Worm (Caenorhabditis elegans) whole organism, young adult: ENCODE data around the gene egl-1.

Experiments used
- F33H1.4 ChIP-seq: fragments of 200-800 bp; sonication (Bioruptor generic); IDR thresholded peaks from 2 replicates; pipeline ENCODE4 v1.3.6; 2022; ENCODE audit warnings: missing genetic modification reagents, missing genetic modification characterization, missing compliant biosample characterization
- F37B4.10 ChIP-seq: fragments of 200-800 bp; sonication (Bioruptor generic); IDR thresholded peaks from 2 replicates; pipeline ENCODE4 v1.3.6; 2022; ENCODE audit warnings: missing genetic modification characterization, missing compliant biosample characterization
- F52B5.7 ChIP-seq: sonication (generic microtip); optimal IDR thresholded peaks from 2 replicates; lab custom pipeline; 2016; ENCODE audit warnings: mild to moderate bottlenecking, missing genetic modification characterization, missing compliant biosample characterization
- K11D2.4 ChIP-seq: fragments of 200-800 bp; sonication (Bioruptor generic); IDR thresholded peaks from 2 replicates; pipeline ENCODE4 v1.3.6; 2022; ENCODE audit warnings: missing genetic modification reagents, missing genetic modification characterization, missing compliant biosample characterization
- Y53G8AR.9 ChIP-seq: fragments of 200-800 bp; sonication (Bioruptor generic); conservative IDR thresholded peaks from 2 replicates; pipeline ENCODE4 v1.3.6; 2022; ENCODE audit warnings: missing genetic modification reagents, missing genetic modification characterization, missing compliant biosample characterization
- Y95B8A.8 ChIP-seq: fragments of 200-800 bp; sonication (Bioruptor generic); IDR thresholded peaks from 2 replicates; pipeline ENCODE4 v1.3.6; 2022; ENCODE audit warnings: missing genetic modification reagents, missing genetic modification characterization, missing compliant biosample characterization
- ama-1 ChIP-seq, 3 experiments: fragments of 150-350 bp in 1 of 3; sonication (generic microtip) in 2 of 3; optimal IDR thresholded peaks; 2 replicates each; lab custom pipeline; 2014 to 2018; ENCODE audit warnings: missing biosample characterization in 2 of 3, missing genetic modification characterization in 2 of 3, missing genetic modification reagents in 2 of 3
- aptf-3 ChIP-seq: fragments of 200-800 bp; sonication (Bioruptor generic); IDR thresholded peaks from 2 replicates; pipeline ENCODE4 v1.3.6; 2022; ENCODE audit warnings: missing genetic modification characterization, missing compliant biosample characterization
- cebp-1 ChIP-seq, 2 experiments: fragments of 200-800 bp in 1 of 2; sonication (Bioruptor generic) in 1 of 2; sonication (generic microtip) in 1 of 2; IDR thresholded peaks in 1 of 2; optimal IDR thresholded peaks in 1 of 2; 2 replicates each; pipeline versions ENCODE4 v1.3.6 to Lab custom; 2017 to 2022; ENCODE audit warnings: missing compliant biosample characterization in 2 of 2, missing genetic modification characterization in 2 of 2, mild to moderate bottlenecking in 1 of 2, missing genetic modification reagents in 1 of 2, moderate library complexity in 1 of 2
- ceh-100 ChIP-seq: fragments of 200-800 bp; sonication (Bioruptor generic); IDR thresholded peaks from 2 replicates; pipeline ENCODE4 v1.3.6; 2022; ENCODE audit warnings: missing genetic modification reagents, missing genetic modification characterization, missing compliant biosample characterization
- ceh-27 ChIP-seq: fragments of 200-800 bp; sonication (Bioruptor generic); optimal IDR thresholded peaks from 2 replicates; lab custom pipeline; 2018; ENCODE audit warnings: mild to moderate bottlenecking, missing genetic modification characterization, moderate library complexity, missing compliant biosample characterization
- ceh-91 ChIP-seq: fragments of 200-800 bp; sonication (Bioruptor generic); IDR thresholded peaks from 2 replicates; pipeline ENCODE4 v1.3.6; 2022; ENCODE audit warnings: missing genetic modification reagents, missing genetic modification characterization, missing compliant biosample characterization
- dpl-1 ChIP-seq: fragments of 150-350 bp; optimal IDR thresholded peaks from 2 replicates; lab custom pipeline; 2014; ENCODE audit warnings: missing biosample characterization, missing genetic modification reagents, missing genetic modification characterization
- egl-44 ChIP-seq: fragments of 200-800 bp; sonication (Bioruptor generic); IDR thresholded peaks from 2 replicates; pipeline ENCODE4 v1.3.6; 2022; ENCODE audit warnings: missing genetic modification reagents, missing genetic modification characterization, missing compliant biosample characterization
- ekl-4 ChIP-seq: fragments of 200-800 bp; sonication (Bioruptor generic); IDR thresholded peaks from 2 replicates; pipeline ENCODE4 v1.3.6; 2022; ENCODE audit warnings: missing genetic modification reagents, missing genetic modification characterization, missing compliant biosample characterization
- him-1 ChIP-seq: sonication (generic microtip); optimal IDR thresholded peaks from 2 replicates; lab custom pipeline; 2016; ENCODE audit warnings: missing genotype, missing genetic modification reagents, missing genetic modification characterization, missing compliant biosample characterization
- hmg-1.2 ChIP-seq: fragments of 200-800 bp; sonication (Bioruptor generic); IDR thresholded peaks from 2 replicates; pipeline ENCODE4 v1.3.6; 2022; ENCODE audit warnings: missing genetic modification reagents, missing genetic modification characterization, missing compliant biosample characterization
- hmg-20 ChIP-seq: fragments of 200-800 bp; sonication (Bioruptor generic); IDR thresholded peaks from 2 replicates; pipeline ENCODE4 v1.3.6; 2022; ENCODE audit warnings: missing genetic modification reagents, missing genetic modification characterization, missing compliant biosample characterization
- hrde-1 ChIP-seq: sonication (generic microtip); optimal IDR thresholded peaks from 2 replicates; lab custom pipeline; 2016; ENCODE audit warnings: missing genetic modification characterization, mild to moderate bottlenecking, missing compliant biosample characterization, moderate library complexity, missing genotype, missing genetic modification reagents, borderline replicate concordance
- hsf-1 ChIP-seq: fragments of 200-800 bp; sonication (Bioruptor generic); IDR thresholded peaks from 2 replicates; pipeline ENCODE4 v1.3.6; 2022; ENCODE audit warnings: missing genetic modification reagents, missing genetic modification characterization, missing compliant biosample characterization
- lin-26 ChIP-seq: fragments of 200-800 bp; sonication (Bioruptor generic); IDR thresholded peaks from 2 replicates; pipeline ENCODE4 v1.3.6; 2022; ENCODE audit warnings: missing genetic modification reagents, missing genetic modification characterization, missing compliant biosample characterization
- lin-54 ChIP-seq: fragments of 200-800 bp; sonication (Bioruptor generic); optimal IDR thresholded peaks from 2 replicates; lab custom pipeline; 2018; ENCODE audit warnings: mild to moderate bottlenecking, missing genetic modification characterization, missing compliant biosample characterization
- lsl-1 ChIP-seq: fragments of 200-800 bp; sonication (Bioruptor generic); optimal IDR thresholded peaks from 2 replicates; lab custom pipeline; 2018; ENCODE audit warnings: mild to moderate bottlenecking, missing genetic modification characterization, moderate library complexity, missing compliant biosample characterization
- madf-3 ChIP-seq: fragments of 200-800 bp; sonication (Bioruptor generic); IDR thresholded peaks from 2 replicates; pipeline ENCODE4 v1.3.6; 2022; ENCODE audit warnings: missing genetic modification reagents, missing genetic modification characterization, missing compliant biosample characterization
- madf-6 ChIP-seq: fragments of 200-800 bp; sonication (Bioruptor generic); IDR thresholded peaks from 2 replicates; pipeline ENCODE4 v1.3.6; 2022; ENCODE audit warnings: missing genetic modification reagents, missing genetic modification characterization, missing compliant biosample characterization
- nfya-2 ChIP-seq: fragments of 200-800 bp; sonication (Bioruptor generic); IDR thresholded peaks from 2 replicates; pipeline ENCODE4 v1.3.6; 2022; ENCODE audit warnings: missing genetic modification reagents, missing genetic modification characterization, missing compliant biosample characterization
- nhr-120 ChIP-seq: fragments of 200-800 bp; sonication (Bioruptor generic); IDR thresholded peaks from 2 replicates; pipeline ENCODE4 v1.3.6; 2022; ENCODE audit warnings: missing genetic modification characterization, missing compliant biosample characterization
- pbrm-1 ChIP-seq: fragments of 200-800 bp; sonication (Bioruptor generic); IDR thresholded peaks from 2 replicates; pipeline ENCODE4 v1.3.6; 2022; ENCODE audit warnings: missing genetic modification reagents, missing genetic modification characterization, missing compliant biosample characterization
- rec-8 ChIP-seq, 2 experiments: sonication (generic microtip); optimal IDR thresholded peaks; 2 replicates each; lab custom pipeline; 2016; ENCODE audit warnings: mild to moderate bottlenecking in 2 of 2, missing genetic modification characterization in 2 of 2, missing genetic modification reagents in 2 of 2, missing genotype in 2 of 2, missing biosample characterization in 1 of 2, missing compliant biosample characterization in 1 of 2, moderate library complexity in 1 of 2
- repo-1 ChIP-seq: sonication (generic microtip); optimal IDR thresholded peaks from 2 replicates; lab custom pipeline; 2017; ENCODE audit warnings: mild to moderate bottlenecking, missing genetic modification characterization, missing compliant biosample characterization
- sea-2 ChIP-seq: fragments of 200-800 bp; sonication (Bioruptor generic); IDR thresholded peaks from 2 replicates; pipeline ENCODE4 v1.3.6; 2022; ENCODE audit warnings: missing genetic modification characterization, missing compliant biosample characterization
- snpc-3.4 ChIP-seq: sonication (generic microtip); optimal IDR thresholded peaks from 2 replicates; lab custom pipeline; 2017; ENCODE audit warnings: missing genetic modification characterization, mild to moderate bottlenecking, missing compliant biosample characterization, antibody characterized with exemption, moderate library complexity, missing genotype, missing genetic modification reagents
- somi-1 ChIP-seq: fragments of 200-800 bp; sonication (Bioruptor generic); optimal IDR thresholded peaks from 2 replicates; lab custom pipeline; 2018; ENCODE audit warnings: mild to moderate bottlenecking, missing genetic modification characterization, missing compliant biosample characterization
- tbx-9 ChIP-seq: sonication (generic microtip); optimal IDR thresholded peaks from 2 replicates; lab custom pipeline; 2016; ENCODE audit warnings: borderline replicate concordance, missing genetic modification characterization, inconsistent platforms, missing compliant biosample characterization
- unc-130 ChIP-seq: sonication (generic microtip); optimal IDR thresholded peaks from 2 replicates; lab custom pipeline; 2016; ENCODE audit warnings: missing genetic modification reagents, missing genetic modification characterization, missing compliant biosample characterization
- ztf-25 ChIP-seq: fragments of 200-800 bp; sonication (Bioruptor generic); IDR thresholded peaks from 2 replicates; pipeline ENCODE4 v1.3.6; 2022; ENCODE audit warnings: missing genetic modification reagents, missing genetic modification characterization, missing compliant biosample characterization
- ztf-28 ChIP-seq: fragments of 200-800 bp; sonication (Bioruptor generic); IDR thresholded peaks from 2 replicates; pipeline ENCODE4 v1.3.6; 2022; ENCODE audit warnings: missing genetic modification reagents, missing genetic modification characterization, missing compliant biosample characterization

egl-1 gene

DNA sequence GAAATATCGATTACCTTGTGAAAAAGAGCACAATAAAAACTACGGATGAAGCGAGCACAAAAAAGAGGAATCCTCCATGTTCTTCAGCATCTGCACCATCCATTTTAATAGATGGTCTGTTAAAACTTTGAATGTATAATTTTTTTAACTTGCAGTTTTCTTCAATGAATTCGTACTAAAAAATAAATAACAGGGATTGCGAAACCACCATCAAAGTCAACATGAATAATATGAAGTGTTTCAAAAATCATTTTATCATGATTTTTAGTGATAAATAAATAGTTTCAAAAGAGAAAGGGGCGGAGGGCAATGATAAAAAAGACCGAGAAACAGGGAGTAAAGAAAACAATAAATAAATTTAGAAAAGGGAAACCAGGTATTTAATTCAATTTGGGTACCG is 10.8 kb downstream of the egl-1 start, which contains the start of gene dhs-22 (continued):
- no peak for TF ChIP-seq Y53G8AR.9 (GFP tag; lab: Robert Waterston, UW)
- TF ChIP-seq ceh-100 (GFP tag; lab: Robert Waterston, UW), result 0 out of 2 replicates have a peak, but pooled peaks have one; percentile 48
- TF ChIP-seq K11D2.4 (GFP tag; lab: Robert Waterston, UW), result no peak
- no peak for TF ChIP-seq ama-1 (optimal IDR thresholded peaks at IDR 0.05; lab: Kevin White, UChicago)
- TF ChIP-seq ama-1 (GFP tag; optimal IDR thresholded peaks at IDR 0.05; lab: Kevin White, UChicago), result no peak
- TF ChIP-seq unc-130 (GFP tag; lab: Kevin White, UChicago), result no peak
- TF ChIP-seq hsf-1 (GFP tag; lab: Robert Waterston, UW), result peak; percentile 1; the same call in 1 of the 2 replicates
- TF ChIP-seq aptf-3, result no peak
- no peak for TF ChIP-seq nhr-120 (GFP tag; lab: Robert Waterston, UW)
- no peak for TF ChIP-seq F37B4.10 (GFP tag; lab: Robert Waterston, UW)
- no peak for TF ChIP-seq dpl-1 (GFP tag; lab: Kevin White, UChicago)
- no peak for TF ChIP-seq ztf-28 (GFP tag; lab: Robert Waterston, UW)
- peak; percentile 57; the same call in 1 of the 2 replicates for TF ChIP-seq cebp-1 (GFP tag; IDR thresholded peaks at IDR 0.05; lab: Robert Waterston, UW)
- TF ChIP-seq cebp-1 (tag; optimal IDR thresholded peaks at IDR 0.05; lab: Kevin White, UChicago), result peak; percentile 73
- no peak for TF ChIP-seq madf-3 (GFP tag; lab: Robert Waterston, UW)
- TF ChIP-seq madf-6, result peak; percentile 55
- TF ChIP-seq ztf-25 (GFP tag; lab: Robert Waterston, UW), result no peak
- TF ChIP-seq sea-2 (GFP tag; lab: Robert Waterston, UW), result no peak
- no peak for TF ChIP-seq F52B5.7
- TF ChIP-seq ekl-4 (GFP tag; lab: Robert Waterston, UW), result no peak
- no peak for TF ChIP-seq ceh-91 (GFP tag; lab: Robert Waterston, UW)
- no peak for TF ChIP-seq somi-1 (GFP tag; lab: Kevin White, UChicago)
- TF ChIP-seq lsl-1 (GFP tag; lab: Kevin White, UChicago), result no peak
- no peak for TF ChIP-seq lin-26 (GFP tag; lab: Robert Waterston, UW)
- TF ChIP-seq tbx-9 (tag; lab: Kevin White, UChicago), result no peak
- TF ChIP-seq, all 124 proteins: peak for 6

DNA sequence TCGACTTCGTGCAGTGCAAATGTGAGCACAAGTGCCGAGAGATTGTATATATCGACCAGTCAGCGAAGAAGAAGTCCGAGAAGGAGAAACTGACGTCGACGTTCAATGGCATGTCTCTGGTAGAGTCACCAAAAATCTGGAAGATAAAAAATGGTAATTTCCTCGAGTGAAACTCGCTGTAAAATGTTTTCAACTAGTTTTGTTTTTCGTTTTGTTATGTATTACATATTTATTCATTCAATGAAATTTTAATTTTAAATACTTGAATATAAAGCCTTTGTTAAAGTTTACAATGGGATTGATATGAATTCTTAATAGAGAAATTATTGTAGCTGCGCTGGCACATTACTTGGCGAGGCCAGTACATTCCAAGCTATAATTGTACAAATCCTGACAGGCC is 12.3 kb downstream of the egl-1 start:
- peak; percentile 4 for TF ChIP-seq lin-54 (GFP tag; lab: Kevin White, UChicago)
- peak in 1 of 2 experiments; percentile 32 for TF ChIP-seq rec-8 (tag; optimal IDR thresholded peaks at IDR 0.05; lab: Kevin White, UChicago)
- no peak for TF ChIP-seq hmg-1.2 (GFP tag; lab: Robert Waterston, UW)
- peak; percentile 21 for TF ChIP-seq repo-1 (tag; lab: Kevin White, UChicago)
- TF ChIP-seq pbrm-1 (GFP tag; lab: Robert Waterston, UW), result peak; percentile 51; the same call in 1 of the 2 replicates
- no peak for TF ChIP-seq cebp-1 (GFP tag; IDR thresholded peaks at IDR 0.05; lab: Robert Waterston, UW)
- TF ChIP-seq cebp-1 (tag; optimal IDR thresholded peaks at IDR 0.05; lab: Kevin White, UChicago), result peak; percentile 8
- no peak for TF ChIP-seq ceh-27 (GFP tag; lab: Kevin White, UChicago)
- peak; percentile 8 for TF ChIP-seq snpc-3.4 (tag; lab: Kevin White, UChicago)
- TF ChIP-seq egl-44 (GFP tag; lab: Robert Waterston, UW), result no peak
- TF ChIP-seq ama-1 (optimal IDR thresholded peaks at IDR 0.05; lab: Kevin White, UChicago), result no peak
- TF ChIP-seq ama-1 (GFP tag; optimal IDR thresholded peaks at IDR 0.05; lab: Kevin White, UChicago), result peak in 1 of 2 experiments; percentile 58
- TF ChIP-seq hrde-1 (tag; lab: Kevin White, UChicago), result peak; percentile 77
- TF ChIP-seq Y95B8A.8, result peak; percentile 83; the same call in 1 of the 2 replicates

DNA sequence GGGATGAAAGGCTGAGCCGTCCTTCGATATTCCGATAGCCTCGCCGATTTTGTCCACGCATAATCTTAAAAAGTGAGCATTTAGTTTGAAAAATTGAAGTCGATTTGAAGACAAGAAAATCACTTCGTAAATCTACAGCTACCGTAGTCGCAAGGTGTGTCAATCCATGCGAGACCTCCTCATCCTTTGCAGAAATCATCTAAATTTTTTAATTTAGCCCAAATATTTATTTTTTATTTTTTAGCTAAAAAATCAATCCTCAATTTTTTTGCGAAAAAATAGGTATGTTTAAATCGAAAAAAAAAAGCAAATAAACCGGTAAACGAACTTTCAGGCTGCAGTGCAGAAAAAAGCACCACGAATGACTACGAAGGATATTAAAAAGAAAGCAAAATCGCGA is 14.4 kb downstream of the egl-1 start, which contains the start of the genes nxf-2 and set-31:
Gene nxf-2, minus strand, starts transcription at position 101 of the 400 bp plus-strand sequence.
Gene set-31, plus strand, starts transcription at position 169 of the 400 bp plus-strand sequence.
- TF ChIP-seq lsl-1 (GFP tag; lab: Kevin White, UChicago) (peak; percentile 58), him-1 (tag; lab: Kevin White, UChicago) (no peak), nfya-2 (GFP tag; lab: Robert Waterston, UW) (no peak), F33H1.4 (GFP tag; lab: Robert Waterston, UW) (peak; percentile 46; the same call in 1 of the 2 replicates), hmg-20 (GFP tag; lab: Robert Waterston, UW) (no peak)
